In genomic region chrX:1848624-1849198, dm6 we compare ENCODE assay signal across 1 fruit fly cellular context.
TF ChIP-seq lines count a peak whose summit lies in the region.

No protein-coding gene starts in this region.

TF ChIP-seq in whole organism, embryonic, 481 proteins besides CTCF, POLR2A, EP300 and RAD21 (continued from another document):
- no peak for TF ChIP-seq cas (GFP tag; IDR thresholded peaks at IDR 0.05; lab: Robert Waterston, UW)
- TF ChIP-seq CG34376 (GFP tag; optimal IDR thresholded peaks at IDR 0.05; lab: Kevin White, UChicago): peak; percentile 60
- TF ChIP-seq ap (GFP tag; IDR thresholded peaks at IDR 0.05; lab: Robert Waterston, UW): no peak
- no peak for TF ChIP-seq HLH54F (GFP tag; optimal IDR thresholded peaks at IDR 0.05; lab: Kevin White, UChicago)
- TF ChIP-seq exex (tag; optimal IDR thresholded peaks at IDR 0.05; lab: Kevin White, UChicago): peak; percentile 67
- no peak for TF ChIP-seq CG12219 (GFP tag; optimal IDR thresholded peaks at IDR 0.05; lab: Kevin White, UChicago)
- TF ChIP-seq Dek (tag; optimal IDR thresholded peaks at IDR 0.05; lab: Kevin White, UChicago): no peak
- TF ChIP-seq D19A (tag; optimal IDR thresholded peaks at IDR 0.05; lab: Kevin White, UChicago): peak; percentile 38
- TF ChIP-seq Hmx (GFP tag; optimal IDR thresholded peaks at IDR 0.05; lab: Kevin White, UChicago): no peak
- no peak for TF ChIP-seq Meics (GFP tag; optimal IDR thresholded peaks at IDR 0.05; lab: Kevin White, UChicago)
- TF ChIP-seq CG1602 (GFP tag; optimal IDR thresholded peaks at IDR 0.05; lab: Kevin White, UChicago): no peak
- TF ChIP-seq sug (tag; optimal IDR thresholded peaks at IDR 0.05; lab: Kevin White, UChicago): peak; percentile 51
- no peak for TF ChIP-seq wek (GFP tag; optimal IDR thresholded peaks at IDR 0.05; lab: Kevin White, UChicago)
- no peak for TF ChIP-seq hb (GFP tag; IDR thresholded peaks at IDR 0.05; lab: Robert Waterston, UW; ENCODE audit: partially characterized antibody)
- peak; percentile 31 for TF ChIP-seq lab (GFP tag; optimal IDR thresholded peaks at IDR 0.05; lab: Kevin White, UChicago)
- TF ChIP-seq cad (GFP tag; optimal IDR thresholded peaks at IDR 0.05; lab: Kevin White, UChicago): no peak
- TF ChIP-seq chm (GFP tag; IDR thresholded peaks at IDR 0.05; lab: Robert Waterston, UW): no peak
